Worm (Caenorhabditis elegans) whole organism, L3 larva: ENCODE measurements around the gene nhr-211.

ENCODE experiments used
- R02D3.7 ChIP-seq: fragments of 150-350 bp; optimal IDR thresholded peaks from 2 replicates; lab custom pipeline; 2014; ENCODE audit warnings: missing biosample characterization, missing genetic modification characterization
- aly-2 ChIP-seq: fragments of 150-350 bp; optimal IDR thresholded peaks from 2 replicates; lab custom pipeline; 2014; ENCODE audit warnings: missing biosample characterization, missing genetic modification characterization
- ama-1 ChIP-seq: fragments of 150-350 bp; optimal IDR thresholded peaks from 2 replicates; lab custom pipeline; 2018
- ceh-16 ChIP-seq: sonication (generic microtip); optimal IDR thresholded peaks from 2 replicates; lab custom pipeline; 2017; ENCODE audit warnings: missing biosample characterization, missing genetic modification characterization
- daf-12 ChIP-seq: fragments of 150-350 bp; optimal IDR thresholded peaks from 2 replicates; lab custom pipeline; 2014; ENCODE audit warnings: missing biosample characterization, missing genetic modification reagents, missing genetic modification characterization
- egl-5 ChIP-seq: fragments of 150-350 bp; optimal IDR thresholded peaks from 2 replicates; lab custom pipeline; 2017; ENCODE audit warnings: missing biosample characterization, missing genetic modification reagents, missing genetic modification characterization, inconsistent platforms
- elt-1 ChIP-seq: fragments of 150-350 bp; optimal IDR thresholded peaks from 2 replicates; lab custom pipeline; 2014; ENCODE audit warnings: missing biosample characterization, missing genetic modification characterization
- elt-2 ChIP-seq: sonication (generic microtip); optimal IDR thresholded peaks from 2 replicates; lab custom pipeline; 2016; ENCODE audit warnings: missing genetic modification reagents, mild to moderate bottlenecking, missing genetic modification characterization, missing compliant biosample characterization
- elt-3 ChIP-seq, 3 experiments: fragments of 150-350 bp in 1 of 3; sonication (generic microtip) in 2 of 3; optimal IDR thresholded peaks; 2 replicates in 2 of 3; 4 replicates in 1 of 3; lab custom pipeline; 2014 to 2017; ENCODE audit warnings: missing biosample characterization in 3 of 3, missing genetic modification characterization in 3 of 3
- eor-1 ChIP-seq, 2 experiments: fragments of 150-350 bp; optimal IDR thresholded peaks; 2 replicates each; lab custom pipeline; 2014 to 2018; ENCODE audit warnings: missing biosample characterization in 2 of 2, missing genetic modification characterization in 2 of 2
- fkh-10 ChIP-seq: sonication (generic microtip); optimal IDR thresholded peaks from 2 replicates; lab custom pipeline; 2017; ENCODE audit warnings: missing biosample characterization, missing genetic modification reagents, missing genetic modification characterization
- fkh-2 ChIP-seq: fragments of 150-350 bp; optimal IDR thresholded peaks from 2 replicates; lab custom pipeline; 2014; ENCODE audit warnings: missing biosample characterization, missing genetic modification reagents, missing genetic modification characterization
- fos-1 ChIP-seq: fragments of 150-350 bp; optimal IDR thresholded peaks from 2 replicates; lab custom pipeline; 2014; ENCODE audit warnings: missing biosample characterization, missing genetic modification characterization
- hmg-11 ChIP-seq: sonication (generic microtip); optimal IDR thresholded peaks from 2 replicates; lab custom pipeline; 2016; ENCODE audit warnings: missing genetic modification characterization, missing compliant biosample characterization
- lin-15B ChIP-seq: fragments of 150-350 bp; optimal IDR thresholded peaks from 2 replicates; lab custom pipeline; 2014; ENCODE audit warnings: missing biosample characterization, missing genetic modification characterization
- mdl-1 ChIP-seq: fragments of 150-350 bp; optimal IDR thresholded peaks from 2 replicates; lab custom pipeline; 2014; ENCODE audit warnings: missing biosample characterization, missing genetic modification characterization
- nfya-1 ChIP-seq: sonication (generic microtip); optimal IDR thresholded peaks from 2 replicates; lab custom pipeline; 2017; ENCODE audit warnings: missing genetic modification characterization, mild to moderate bottlenecking, missing compliant biosample characterization, antibody characterized with exemption, moderate library complexity; ENCODE audit not compliant: insufficient read depth
- nhr-11 ChIP-seq: fragments of 150-350 bp; optimal IDR thresholded peaks from 2 replicates; lab custom pipeline; 2014; ENCODE audit warnings: missing biosample characterization, missing genetic modification characterization
- nhr-23 ChIP-seq: fragments of 150-350 bp; optimal IDR thresholded peaks from 2 replicates; lab custom pipeline; 2014; ENCODE audit warnings: missing biosample characterization, missing genetic modification reagents, missing genetic modification characterization
- nhr-25 ChIP-seq: sonication (generic microtip); optimal IDR thresholded peaks from 2 replicates; lab custom pipeline; 2017; ENCODE audit warnings: missing biosample characterization, missing genetic modification characterization
- nhr-28 ChIP-seq: fragments of 150-350 bp; optimal IDR thresholded peaks from 2 replicates; lab custom pipeline; 2014; ENCODE audit warnings: missing biosample characterization, missing genetic modification characterization
- nhr-77 ChIP-seq: fragments of 150-350 bp; optimal IDR thresholded peaks from 2 replicates; lab custom pipeline; 2014; ENCODE audit warnings: missing biosample characterization, missing genetic modification characterization
- pha-4 ChIP-seq: fragments of 150-350 bp; optimal IDR thresholded peaks from 2 replicates; lab custom pipeline; 2014; ENCODE audit warnings: missing biosample characterization, missing genetic modification reagents, missing genetic modification characterization
- pqm-1 ChIP-seq: fragments of 150-350 bp; optimal IDR thresholded peaks from 2 replicates; lab custom pipeline; 2017; ENCODE audit warnings: missing biosample characterization, missing genetic modification characterization, inconsistent platforms
- sea-2 ChIP-seq: fragments of 150-350 bp; sonication (generic microtip); optimal IDR thresholded peaks from 4 replicates; lab custom pipeline; 2014; ENCODE audit warnings: missing biosample characterization, missing genetic modification reagents, missing genetic modification characterization
- tbx-2 ChIP-seq: sonication (generic microtip); optimal IDR thresholded peaks from 2 replicates; lab custom pipeline; 2016; ENCODE audit warnings: mild to moderate bottlenecking, missing genetic modification characterization, missing compliant biosample characterization
- unc-39 ChIP-seq: sonication (generic microtip); optimal IDR thresholded peaks from 4 replicates; lab custom pipeline; 2017; ENCODE audit warnings: missing biosample characterization, missing genetic modification characterization
- ztf-11 ChIP-seq: fragments of 150-350 bp; optimal IDR thresholded peaks from 2 replicates; lab custom pipeline; 2014; ENCODE audit warnings: missing biosample characterization, missing genetic modification characterization
- ztf-4 ChIP-seq: fragments of 150-350 bp; optimal IDR thresholded peaks from 2 replicates; lab custom pipeline; 2014; ENCODE audit warnings: missing biosample characterization, missing genetic modification characterization

The nhr-211 gene

DNA sequence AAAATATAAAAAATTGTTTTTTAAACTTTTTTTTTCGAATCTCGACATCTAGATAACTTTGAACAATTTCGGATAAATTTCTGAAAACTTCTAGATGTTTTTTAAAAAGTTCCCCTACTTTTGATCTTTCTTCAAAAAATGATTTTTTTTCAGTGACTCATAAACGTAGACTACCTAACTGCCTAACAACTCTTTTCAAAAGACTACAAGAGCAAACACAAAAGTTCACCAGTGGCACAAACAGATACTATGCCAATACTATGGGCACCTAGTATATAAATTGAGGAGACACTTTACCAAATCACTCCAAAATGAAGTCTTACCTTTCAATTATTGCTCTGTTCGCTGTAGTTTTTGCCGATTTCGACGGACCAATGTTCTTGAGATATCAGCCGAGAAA, 16.9 kb downstream of the nhr-211 start, which contains the start of gene srlf-35:
srlf-35 (plus strand) TSS at position 301 of the 400 bp plus-strand sequence.
- TF ChIP-seq nhr-23 (tag; lab: Kevin White, UChicago) (no peak), hmg-11 (tag; lab: Kevin White, UChicago) (no peak), nhr-28 (tag; lab: Kevin White, UChicago) (no peak), egl-5 (tag; lab: Kevin White, UChicago) (no peak), ztf-11 (tag; lab: Kevin White, UChicago) (no peak), fos-1 (no peak), ceh-16 (tag; lab: Kevin White, UChicago) (no peak), ztf-4 (tag; lab: Kevin White, UChicago) (no peak), aly-2 (tag; lab: Kevin White, UChicago) (no peak), fkh-10 (GFP tag; lab: Kevin White, UChicago) (no peak), nhr-11 (tag; lab: Kevin White, UChicago) (no peak), daf-12 (tag; lab: Kevin White, UChicago) (no peak), nhr-77 (tag; lab: Kevin White, UChicago) (no peak), eor-1 (tag; optimal IDR thresholded peaks at IDR 0.05; lab: Kevin White, UChicago) (no peak), pha-4 (tag; lab: Kevin White, UChicago) (no peak)

ce11 chrV:505191-505590, 18.4 kb downstream of the nhr-211 start, which contains the start of gene srlf-19:
TSS of gene srlf-19 (plus strand) at chrV:505491.
- TF ChIP-seq fkh-10 (GFP tag; lab: Kevin White, UChicago) (no peak), ama-1 (lab: Kevin White, UChicago) (no peak)

ce11 chrV:512420-512819, 25.6 kb downstream of the nhr-211 start, which contains the start of gene srh-37:
TSS of gene srh-37 (minus strand) at chrV:512520.
- TF ChIP-seq sea-2 (GFP tag; lab: Kevin White, UChicago), result no peak
- no peak for TF ChIP-seq ztf-11 (tag; lab: Kevin White, UChicago)
- TF ChIP-seq ztf-4 (tag; lab: Kevin White, UChicago), result no peak
- TF ChIP-seq R02D3.7 (tag; lab: Kevin White, UChicago), result no peak
- TF ChIP-seq mdl-1, result no peak
- no peak for TF ChIP-seq elt-1 (tag; lab: Kevin White, UChicago)
- no peak for TF ChIP-seq elt-3 (tag; optimal IDR thresholded peaks at IDR 0.05; lab: Kevin White, UChicago)
- TF ChIP-seq fkh-2, result no peak
- no peak for TF ChIP-seq unc-39 (tag; lab: Kevin White, UChicago)
- no peak for TF ChIP-seq daf-12 (tag; lab: Kevin White, UChicago)
- TF ChIP-seq, all 47 proteins: peak for 0

- TF ChIP-seq sea-2 (GFP tag; lab: Kevin White, UChicago) (no peak), elt-2 (peak; percentile 13)
- TF ChIP-seq, all 47 proteins: peak for 1
These were observed 32.7 kb downstream of the nhr-211 start, which contains the start of gene nhr-210 for ce11 chrV:519445-519844. TSS of gene nhr-210 (minus strand) at chrV:519545.

DNA sequence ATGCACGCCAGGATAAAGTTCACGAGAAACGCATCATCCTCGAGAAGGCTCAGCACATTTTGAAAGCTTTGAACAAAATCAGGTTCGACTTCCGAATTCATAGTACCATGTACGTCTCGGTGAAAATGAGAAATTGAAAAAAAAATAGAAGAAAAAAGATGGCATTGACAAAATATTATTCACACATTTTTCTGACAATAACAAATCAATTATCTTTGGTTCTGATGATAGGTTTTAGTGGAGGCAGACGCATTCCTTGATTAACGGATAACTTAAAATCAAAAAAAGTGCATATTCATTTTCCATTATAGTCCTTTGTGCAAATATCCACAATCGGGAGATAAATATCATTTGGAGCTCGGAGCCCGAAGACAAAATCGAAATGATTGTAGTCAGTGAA, 34.7 kb downstream of the nhr-211 start, which contains the start of gene srw-107:
srw-107 (minus strand) TSS at position 101 of the 400 bp plus-strand sequence.
- TF ChIP-seq ztf-11 (tag; lab: Kevin White, UChicago) (no peak), hmg-11 (tag; lab: Kevin White, UChicago) (no peak)
- TF ChIP-seq, all 47 proteins: peak for 0

DNA sequence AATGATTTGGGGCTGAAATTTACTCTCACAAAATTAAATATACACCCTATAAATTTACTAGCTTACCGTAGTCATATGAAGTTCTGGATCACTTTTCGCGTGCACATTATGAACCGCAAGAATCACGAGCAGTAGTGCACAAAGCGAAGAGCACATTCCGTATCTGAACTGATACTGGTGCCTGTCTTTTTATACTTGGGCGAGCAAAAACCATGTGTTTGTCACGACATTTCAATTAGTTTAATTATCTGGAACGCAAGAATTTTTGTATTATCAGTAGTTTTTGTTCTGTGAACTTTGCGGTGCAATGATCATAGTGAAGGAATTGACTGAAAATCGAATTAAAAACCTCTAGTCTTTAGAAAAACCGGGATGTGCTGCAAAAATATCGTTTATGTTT, 37.3 kb downstream of the nhr-211 start, which contains the start of gene lipl-3:
lipl-3 (minus strand) TSS at position 161 of the 400 bp plus-strand sequence.
- TF ChIP-seq nhr-77 (tag; lab: Kevin White, UChicago) (no peak), nfya-1 (tag; lab: Kevin White, UChicago) (no peak), pqm-1 (peak; percentile 53), elt-2 (peak; percentile 43)

ce11 chrV:525040-525439, 38.3 kb downstream of the nhr-211 start, which contains the start of gene R11G11.16:
TSS of gene R11G11.16 (minus strand) at chrV:525140.
- no peak for TF ChIP-seq eor-1 (tag; optimal IDR thresholded peaks at IDR 0.05; lab: Kevin White, UChicago)
- TF ChIP-seq, all 47 proteins: peak for 0

ce11 chrV:527602-528001, 40.8 kb downstream of the nhr-211 start, which contains the start of gene srw-108:
TSS of gene srw-108 (plus strand) at chrV:527902.
- TF ChIP-seq tbx-2 (tag; lab: Kevin White, UChicago) (no peak), nfya-1 (tag; lab: Kevin White, UChicago) (no peak), nhr-25 (tag; lab: Kevin White, UChicago) (no peak), ztf-4 (tag; lab: Kevin White, UChicago) (no peak), lin-15B (no peak), sea-2 (GFP tag; lab: Kevin White, UChicago) (no peak)
- TF ChIP-seq, all 47 proteins: peak for 0
